Worm (Caenorhabditis elegans) whole organism, L4 larva: ENCODE measurements around the gene fipr-16.

Experiments used
- Y75B8A.6 ChIP-seq: fragments of 200-800 bp; sonication (Bioruptor generic); IDR thresholded peaks from 2 replicates; pipeline ENCODE4 v1.3.6; 2022; ENCODE audit warnings: missing genetic modification reagents, missing genetic modification characterization, missing compliant biosample characterization
- ama-1 ChIP-seq: fragments of 150-350 bp; optimal IDR thresholded peaks from 2 replicates; lab custom pipeline; 2014; ENCODE audit warnings: inconsistent platforms, mixed read lengths
- ceh-28 ChIP-seq: fragments of 150-350 bp; optimal IDR thresholded peaks from 2 replicates; lab custom pipeline; 2014; ENCODE audit warnings: missing biosample characterization, missing genetic modification reagents, missing genetic modification characterization
- ces-1 ChIP-seq: fragments of 150-350 bp; sonication (generic microtip); optimal IDR thresholded peaks from 4 replicates; lab custom pipeline; 2014; ENCODE audit warnings: missing biosample characterization, missing genetic modification reagents, missing genetic modification characterization
- dmd-8 ChIP-seq: fragments of 200-800 bp; sonication (Bioruptor generic); IDR thresholded peaks from 2 replicates; pipeline ENCODE4 v1.3.6; 2022; ENCODE audit warnings: missing genetic modification characterization, missing compliant biosample characterization
- jun-1 ChIP-seq: fragments of 150-350 bp; optimal IDR thresholded peaks from 2 replicates; lab custom pipeline; 2014; ENCODE audit warnings: missing biosample characterization, missing genetic modification reagents, missing genetic modification characterization
- lin-39 ChIP-seq: fragments of 150-350 bp; optimal IDR thresholded peaks from 2 replicates; lab custom pipeline; 2014; ENCODE audit warnings: missing biosample characterization, missing genetic modification reagents, missing genetic modification characterization
- mdl-1 ChIP-seq, 2 experiments: fragments of 150-350 bp in 1 of 2; sonication (generic microtip) in 1 of 2; optimal IDR thresholded peaks; 2 replicates each; lab custom pipeline; 2014 to 2017; ENCODE audit warnings: missing biosample characterization in 2 of 2, missing genetic modification characterization in 2 of 2
- nhr-11 ChIP-seq: fragments of 150-350 bp; optimal IDR thresholded peaks from 2 replicates; lab custom pipeline; 2014; ENCODE audit warnings: missing biosample characterization, missing genetic modification characterization
- nhr-41 ChIP-seq: fragments of 200-800 bp; sonication (Bioruptor generic); IDR thresholded peaks from 2 replicates; pipeline ENCODE4 v1.3.6; 2022; ENCODE audit warnings: missing genetic modification reagents, missing genetic modification characterization, missing compliant biosample characterization
- nhr-77 ChIP-seq: fragments of 150-350 bp; optimal IDR thresholded peaks from 2 replicates; lab custom pipeline; 2014; ENCODE audit warnings: missing biosample characterization, missing genetic modification characterization

DNA sequence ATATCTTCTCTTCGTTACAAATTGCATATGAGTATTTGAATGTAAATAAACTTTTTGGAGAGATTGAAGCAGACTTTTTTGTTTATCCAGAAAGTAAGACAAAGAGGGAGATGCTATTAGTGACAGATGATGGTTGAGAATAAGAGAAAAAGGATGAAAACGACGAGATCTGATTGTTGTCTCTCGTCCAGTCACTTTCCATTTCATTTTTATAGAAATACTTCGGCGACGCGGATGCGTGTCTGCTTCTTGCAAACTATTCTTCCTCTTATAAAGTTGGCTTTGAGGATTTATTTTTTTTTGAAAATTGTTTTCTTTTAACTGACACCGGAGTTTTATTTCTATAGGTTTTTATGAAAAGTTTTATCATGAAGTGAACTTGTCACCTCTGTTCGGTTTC is 35.1 kb downstream of the fipr-16 start:
- TF ChIP-seq dmd-8 (GFP tag; lab: Robert Waterston, UW) (no peak), ama-1 (lab: Kevin White, UChicago) (no peak), jun-1 (no peak), nhr-41 (GFP tag; lab: Robert Waterston, UW) (no peak), mdl-1 (tag; optimal IDR thresholded peaks at IDR 0.05; lab: Kevin White, UChicago) (no peak), nhr-77 (tag; lab: Kevin White, UChicago) (no peak), ces-1 (GFP tag; lab: Kevin White, UChicago) (no peak), nhr-11 (tag; lab: Kevin White, UChicago) (no peak), ceh-28 (tag; lab: Kevin White, UChicago) (no peak), lin-39 (tag; lab: Kevin White, UChicago) (no peak), Y75B8A.6 (GFP tag; lab: Robert Waterston, UW) (no peak)
